Fruit fly (Drosophila melanogaster) S2 (cell line): Measurements from ENCODE around the gene Cdc45.
A peak's percentile ranks its signal among the peaks of the same experiment; 100 is the strongest.

Experiments
- CG8478 ChIP-seq: fragments of >200 bp; optimal IDR thresholded peaks from 2 replicates; lab custom pipeline; 2018
- CTCF ChIP-seq, 2 experiments: fragments of >200 bp; optimal IDR thresholded peaks; 2 replicates each; lab custom pipeline; 2018

The Cdc45 gene

dm6 chrX:1030478-1030877, at the start of gene Cdc45, which contains the start of gene Rpp21:
TSS of gene Cdc45 (minus strand) at chrX:1030556.
TSS of gene Rpp21 (plus strand) at chrX:1030758.
- TF ChIP-seq CG8478 (lab: Kevin White, UChicago) (no peak), CTCF (optimal IDR thresholded peaks at IDR 0.05; lab: Kevin White, UChicago) (peak in 1 of 2 experiments; percentile 28)

dm6 chrX:1063143-1063542, 32.8 kb upstream of the Cdc45 start:
- TF ChIP-seq CG8478 (lab: Kevin White, UChicago) (no peak), CTCF (optimal IDR thresholded peaks at IDR 0.05; lab: Kevin White, UChicago) (no peak)

dm6 chrX:1056338-1056737, 26.0 kb upstream of the Cdc45 start:
- TF ChIP-seq CTCF (optimal IDR thresholded peaks at IDR 0.05; lab: Kevin White, UChicago) (no peak), CG8478 (lab: Kevin White, UChicago) (no peak)

dm6 chrX:1052684-1053389, 22.5 kb upstream of the Cdc45 start:
- TF ChIP-seq CG8478 (lab: Kevin White, UChicago) (no peak), CTCF (optimal IDR thresholded peaks at IDR 0.05; lab: Kevin White, UChicago) (no peak)

DNA sequence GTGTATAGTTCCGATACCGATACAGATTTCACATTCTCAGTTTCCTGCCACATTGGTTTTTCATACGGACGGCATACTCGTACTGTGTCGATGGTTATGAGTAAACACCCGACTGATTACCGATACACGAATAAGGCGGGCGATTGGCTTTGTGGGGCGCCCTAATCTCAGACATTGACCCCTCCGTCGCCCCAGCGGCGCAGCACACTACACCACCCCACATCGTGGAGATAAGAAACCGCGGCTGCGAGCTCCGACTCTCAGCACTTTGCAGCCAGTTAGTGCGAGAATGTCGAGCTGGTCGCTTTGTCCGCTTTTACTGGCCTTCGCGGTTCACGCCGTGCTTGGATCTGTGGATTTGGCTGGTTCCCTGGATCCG, 20.9 kb upstream of the Cdc45 start, which contains the start of gene CG14629:
CG14629 (plus strand) TSS at position 275 of the 379 bp plus-strand sequence.
- TF ChIP-seq CG8478 (lab: Kevin White, UChicago): no peak
- TF ChIP-seq CTCF (optimal IDR thresholded peaks at IDR 0.05; lab: Kevin White, UChicago): no peak

DNA sequence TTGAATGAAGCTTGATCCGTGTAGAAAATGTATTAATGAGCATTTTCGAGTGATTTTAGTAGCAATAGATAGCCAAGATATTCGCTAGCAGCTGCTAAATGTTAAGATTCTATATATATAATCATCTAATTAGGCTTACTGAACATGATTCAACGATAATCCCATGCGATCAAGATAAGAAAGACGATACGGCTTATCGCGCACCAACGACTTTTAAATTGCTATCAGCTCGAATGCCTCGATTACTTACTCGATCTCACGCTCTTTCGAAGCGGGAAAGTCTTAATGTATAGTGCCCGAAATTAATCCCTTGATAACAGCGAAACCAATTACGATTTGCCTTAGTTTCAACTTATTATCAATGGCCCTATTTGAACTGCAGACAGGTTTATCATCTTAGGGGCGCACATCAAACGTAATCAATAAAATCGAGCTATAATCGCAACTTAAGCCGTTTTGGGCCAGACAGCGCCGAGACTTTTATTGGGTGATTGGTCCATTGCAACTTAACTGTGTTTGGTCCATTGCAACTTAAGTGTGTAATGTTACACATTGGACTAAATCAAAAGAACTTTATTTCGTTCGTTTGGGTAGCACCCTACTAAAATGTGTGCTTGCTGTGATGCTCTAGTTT, 20.4 kb upstream of the Cdc45 start:
- TF ChIP-seq CTCF (optimal IDR thresholded peaks at IDR 0.05; lab: Kevin White, UChicago): no peak
- TF ChIP-seq CG8478 (lab: Kevin White, UChicago): no peak

DNA sequence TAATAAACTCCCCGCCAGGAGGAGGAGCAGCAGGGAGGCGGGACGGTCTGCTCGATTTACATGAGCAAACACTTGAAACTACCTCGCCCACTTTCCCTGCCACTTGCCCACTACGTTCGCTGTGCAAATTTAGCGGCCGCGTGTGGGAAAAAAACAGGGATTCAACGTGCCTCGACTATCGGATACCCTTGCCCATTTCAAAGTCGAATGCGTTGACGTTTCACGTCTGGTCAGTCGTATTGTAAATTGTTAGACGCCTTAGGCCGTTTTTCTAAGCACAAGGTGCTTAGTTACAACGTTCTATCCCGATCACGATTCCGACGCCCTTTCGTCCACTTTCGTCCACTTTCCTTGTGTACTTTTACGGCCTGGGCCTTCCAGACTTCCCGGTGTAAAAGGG, 17.3 kb upstream of the Cdc45 start:
- no peak for TF ChIP-seq CTCF (optimal IDR thresholded peaks at IDR 0.05; lab: Kevin White, UChicago)
- TF ChIP-seq CG8478 (lab: Kevin White, UChicago): no peak

- TF ChIP-seq CG8478 (lab: Kevin White, UChicago) (no peak), CTCF (optimal IDR thresholded peaks at IDR 0.05; lab: Kevin White, UChicago) (no peak)
Measured at dm6 chrX:1045924-1046323, 15.6 kb upstream of the Cdc45 start, which contains the start of gene CG42259. TSS of gene CG42259 (plus strand) at chrX:1046224.

dm6 chrX:1041407-1042038, 11.2 kb upstream of the Cdc45 start:
- TF ChIP-seq CG8478 (lab: Kevin White, UChicago) (no peak), CTCF (optimal IDR thresholded peaks at IDR 0.05; lab: Kevin White, UChicago) (no peak)

dm6 chrX:1033066-1033465, 2.7 kb upstream of the Cdc45 start:
- no peak for TF ChIP-seq CTCF (optimal IDR thresholded peaks at IDR 0.05; lab: Kevin White, UChicago)
- no peak for TF ChIP-seq CG8478 (lab: Kevin White, UChicago)

DNA sequence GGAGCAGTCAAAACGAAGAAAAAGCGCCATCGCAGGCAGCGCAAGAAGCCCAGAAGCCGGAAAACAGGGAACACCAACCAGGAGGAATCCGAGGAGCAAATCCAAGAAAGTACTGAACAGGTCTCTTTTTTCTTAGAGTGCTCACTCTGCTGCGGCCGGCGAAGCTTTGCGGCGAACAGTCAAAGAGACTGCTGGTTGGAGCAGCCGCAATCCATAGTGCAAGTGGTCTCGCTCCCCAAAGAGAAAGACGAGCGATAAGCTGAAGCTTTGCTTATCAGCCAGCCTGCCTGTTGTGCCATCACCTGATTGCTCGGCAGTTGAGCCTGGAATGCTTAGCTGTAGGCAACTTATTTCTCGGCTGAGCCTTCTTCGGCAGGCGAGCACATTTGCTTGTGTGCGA, 840 bp upstream of the Cdc45 start, which contains the start of gene CG14630:
CG14630 (plus strand) TSS at position 301 of the 400 bp plus-strand sequence.
- TF ChIP-seq CTCF (optimal IDR thresholded peaks at IDR 0.05; lab: Kevin White, UChicago): no peak
- no peak for TF ChIP-seq CG8478 (lab: Kevin White, UChicago)

dm6 chrX:1026511-1026910, 3.8 kb downstream of the Cdc45 start, which contains the start of the genes CG32814, CG11638 and CG3021:
TSS of gene CG32814 (minus strand) at chrX:1026700.
TSS of gene CG11638 (minus strand) at chrX:1026703.
TSS of gene CG3021 (plus strand) at chrX:1026791.
- TF ChIP-seq CTCF (optimal IDR thresholded peaks at IDR 0.05; lab: Kevin White, UChicago): peak in 1 of 2 experiments; percentile 13
- TF ChIP-seq CG8478 (lab: Kevin White, UChicago): no peak

dm6 chrX:1011543-1012085, 18.7 kb downstream of the Cdc45 start, which contains the start of the genes TfIIA-S-2 and CG14631:
TSS of gene TfIIA-S-2 (minus strand) at chrX:1011643.
TSS of gene CG14631 (plus strand) at chrX:1012035.
- TF ChIP-seq CTCF (optimal IDR thresholded peaks at IDR 0.05; lab: Kevin White, UChicago) (no peak), CG8478 (lab: Kevin White, UChicago) (no peak)
